Worm (Caenorhabditis elegans): ENCODE results near the gene C05C9.2.

DNA sequence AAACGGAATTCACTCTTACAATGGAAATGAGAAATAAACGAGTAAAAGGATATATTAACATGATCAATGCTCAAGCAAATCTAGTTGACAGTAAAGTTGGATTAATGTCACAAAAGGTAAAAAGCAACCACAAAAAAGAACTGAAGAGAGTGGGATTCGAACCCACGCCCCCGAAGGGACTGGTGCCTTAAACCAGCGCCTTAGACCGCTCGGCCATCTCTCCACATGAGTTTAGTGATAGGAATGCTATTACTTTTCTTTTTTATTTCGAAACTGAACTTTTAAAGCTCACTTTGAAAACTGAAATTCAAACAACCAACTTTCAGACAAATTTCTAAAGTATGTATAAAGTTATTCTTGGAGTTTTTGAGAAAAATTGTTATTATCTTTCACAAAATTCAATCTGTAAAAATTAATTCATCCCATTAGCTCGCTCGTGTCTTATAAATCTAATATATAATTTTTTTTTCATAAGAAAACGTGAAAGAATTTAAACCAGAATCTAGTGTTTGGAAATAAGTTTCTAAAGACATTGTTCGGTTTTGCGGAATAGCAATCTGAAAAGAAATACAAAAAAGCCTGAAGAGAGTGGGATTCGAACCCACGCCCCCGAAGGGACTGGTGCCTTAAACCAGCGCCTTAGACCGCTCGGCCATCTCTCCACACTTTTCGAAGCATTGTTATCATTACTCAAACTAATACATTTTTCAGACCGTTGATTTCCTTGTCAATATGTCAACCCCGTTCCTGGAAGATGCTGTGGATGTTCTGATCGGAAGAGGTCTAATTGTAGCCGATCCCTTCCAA is 10.1 kb downstream of the C05C9.2 start:
- TF ChIP-seq pha-4 (GFP tag; IDR thresholded peaks at IDR 0.05) (peak; percentile 41; the same call in 1 of the 2 replicates), pha-4 (tag; optimal IDR thresholded peaks at IDR 0.05) (no peak), unc-62 (GFP tag; optimal IDR thresholded peaks at IDR 0.05 in 1 of 2) (no peak), unc-62 (tag; optimal IDR thresholded peaks at IDR 0.05) (no peak), nhr-6 (tag; optimal IDR thresholded peaks at IDR 0.05) (no peak), nhr-25 (tag; optimal IDR thresholded peaks at IDR 0.05; ENCODE audit: borderline replicate concordance, insufficient read depth) (no peak), aly-2 (tag; optimal IDR thresholded peaks at IDR 0.05) (no peak)
